Worm (Caenorhabditis elegans) whole organism, late embryonic: ENCODE measurements around the gene C49A9.4.

Experiments used
- F13H6.1 ChIP-seq: sonication (generic microtip); optimal IDR thresholded peaks from 2 replicates; lab custom pipeline; 2016; ENCODE audit warnings: missing genetic modification characterization, missing compliant biosample characterization
- K02D7.2 ChIP-seq: sonication (generic microtip); optimal IDR thresholded peaks from 2 replicates; lab custom pipeline; 2017; ENCODE audit warnings: mild to moderate bottlenecking, missing genetic modification characterization, missing compliant biosample characterization
- K09A11.1 ChIP-seq: sonication (generic microtip); optimal IDR thresholded peaks from 2 replicates; lab custom pipeline; 2017; ENCODE audit warnings: antibody characterized with exemption, mild to moderate bottlenecking, missing genetic modification characterization, missing compliant biosample characterization; ENCODE audit not compliant: insufficient read depth
- T23F11.4 ChIP-seq: fragments of 200-800 bp; sonication (Bioruptor generic); optimal IDR thresholded peaks from 2 replicates; lab custom pipeline; 2018; ENCODE audit warnings: mild to moderate bottlenecking, missing genetic modification characterization, missing compliant biosample characterization
- Y22D7AL.16 ChIP-seq: sonication (generic microtip); optimal IDR thresholded peaks from 2 replicates; lab custom pipeline; 2016; ENCODE audit warnings: missing genetic modification characterization, missing compliant biosample characterization
- ahr-1 ChIP-seq: sonication (generic microtip); optimal IDR thresholded peaks from 2 replicates; lab custom pipeline; 2016; ENCODE audit warnings: missing genetic modification characterization, missing compliant biosample characterization
- ama-1 ChIP-seq: fragments of 150-350 bp; optimal IDR thresholded peaks from 2 replicates; lab custom pipeline; 2014
- ceh-14 ChIP-seq: sonication (generic microtip); optimal IDR thresholded peaks from 2 replicates; lab custom pipeline; 2016; ENCODE audit warnings: missing genotype, missing genetic modification characterization, missing compliant biosample characterization
- ceh-19 ChIP-seq: fragments of 200-800 bp; sonication (Bioruptor generic); optimal IDR thresholded peaks from 2 replicates; lab custom pipeline; 2018; ENCODE audit warnings: mild to moderate bottlenecking, missing genetic modification characterization, missing compliant biosample characterization
- ceh-24 ChIP-seq: sonication (generic microtip); optimal IDR thresholded peaks from 2 replicates; lab custom pipeline; 2016; ENCODE audit warnings: mild to moderate bottlenecking, missing genetic modification characterization, missing compliant biosample characterization
- ceh-48 ChIP-seq: sonication (generic microtip); optimal IDR thresholded peaks from 2 replicates; lab custom pipeline; 2016; ENCODE audit warnings: missing genetic modification characterization, inconsistent platforms, missing compliant biosample characterization
- ceh-6 ChIP-seq: fragments of 200-800 bp; sonication (Bioruptor generic); optimal IDR thresholded peaks from 2 replicates; lab custom pipeline; 2018; ENCODE audit warnings: mild to moderate bottlenecking, missing genetic modification characterization, missing compliant biosample characterization
- che-1 ChIP-seq: sonication (generic microtip); optimal IDR thresholded peaks from 2 replicates; lab custom pipeline; 2016; ENCODE audit warnings: mild to moderate bottlenecking, missing genetic modification characterization, missing compliant biosample characterization
- dmd-4 ChIP-seq: sonication (generic microtip); optimal IDR thresholded peaks from 2 replicates; lab custom pipeline; 2016; ENCODE audit warnings: borderline replicate concordance, missing genetic modification characterization, missing compliant biosample characterization
- dve-1 ChIP-seq: sonication (generic microtip); optimal IDR thresholded peaks from 2 replicates; lab custom pipeline; 2017; ENCODE audit warnings: antibody characterized with exemption, mild to moderate bottlenecking, missing genetic modification characterization, missing compliant biosample characterization
- elt-4 ChIP-seq: sonication (generic microtip); optimal IDR thresholded peaks from 2 replicates; lab custom pipeline; 2016; ENCODE audit warnings: missing genetic modification characterization, missing compliant biosample characterization
- eyg-1 ChIP-seq: sonication (generic microtip); optimal IDR thresholded peaks from 2 replicates; lab custom pipeline; 2016; ENCODE audit warnings: missing genotype, missing genetic modification characterization, missing compliant biosample characterization
- fax-1 ChIP-seq: sonication (generic microtip); optimal IDR thresholded peaks from 2 replicates; lab custom pipeline; 2016; ENCODE audit warnings: missing genotype, missing genetic modification characterization, missing compliant biosample characterization
- fkh-10 ChIP-seq: fragments of 150-350 bp; optimal IDR thresholded peaks from 2 replicates; lab custom pipeline; 2014; ENCODE audit warnings: missing biosample characterization, missing genetic modification reagents, missing genetic modification characterization
- fkh-6 ChIP-seq: sonication (generic microtip); optimal IDR thresholded peaks from 2 replicates; lab custom pipeline; 2016; ENCODE audit warnings: missing genetic modification characterization, missing compliant biosample characterization
- gmeb-2 ChIP-seq: sonication (generic microtip); optimal IDR thresholded peaks from 2 replicates; lab custom pipeline; 2016; ENCODE audit warnings: missing genetic modification characterization, inconsistent platforms, missing compliant biosample characterization
- hlh-15 ChIP-seq: sonication (generic microtip); optimal IDR thresholded peaks from 2 replicates; lab custom pipeline; 2016; ENCODE audit warnings: missing genetic modification characterization, missing compliant biosample characterization
- hlh-30 ChIP-seq: sonication (generic microtip); optimal IDR thresholded peaks from 2 replicates; lab custom pipeline; 2017; ENCODE audit warnings: antibody characterized with exemption, missing genetic modification characterization, missing compliant biosample characterization; ENCODE audit not compliant: insufficient read depth
- hlh-6 ChIP-seq: sonication (generic microtip); optimal IDR thresholded peaks from 2 replicates; lab custom pipeline; 2016; ENCODE audit warnings: missing genotype, missing genetic modification characterization, missing compliant biosample characterization
- lim-6 ChIP-seq: sonication (generic microtip); optimal IDR thresholded peaks from 2 replicates; lab custom pipeline; 2016; ENCODE audit warnings: missing genetic modification characterization, missing compliant biosample characterization
- madf-2 ChIP-seq: sonication (generic microtip); optimal IDR thresholded peaks from 2 replicates; lab custom pipeline; 2017; ENCODE audit warnings: missing genetic modification characterization, missing compliant biosample characterization
- mec-3 ChIP-seq: sonication (generic microtip); optimal IDR thresholded peaks from 2 replicates; lab custom pipeline; 2016; ENCODE audit warnings: borderline replicate concordance, missing genetic modification characterization, missing compliant biosample characterization
- nhr-11 ChIP-seq: fragments of 150-350 bp; optimal IDR thresholded peaks from 2 replicates; lab custom pipeline; 2014; ENCODE audit warnings: missing biosample characterization, missing genetic modification characterization
- nhr-232 ChIP-seq: sonication (generic microtip); optimal IDR thresholded peaks from 2 replicates; lab custom pipeline; 2016; ENCODE audit warnings: missing genetic modification characterization, missing compliant biosample characterization
- npax-4 ChIP-seq: sonication (generic microtip); optimal IDR thresholded peaks from 2 replicates; lab custom pipeline; 2016; ENCODE audit warnings: missing genetic modification characterization, missing compliant biosample characterization
- odd-2 ChIP-seq: sonication (generic microtip); optimal IDR thresholded peaks from 2 replicates; lab custom pipeline; 2017; ENCODE audit warnings: antibody characterized with exemption, mild to moderate bottlenecking, missing genetic modification characterization, missing compliant biosample characterization
- pag-3 ChIP-seq: sonication (generic microtip); optimal IDR thresholded peaks from 2 replicates; lab custom pipeline; 2016; ENCODE audit warnings: missing compliant biosample characterization, missing genetic modification characterization, borderline replicate concordance
- pat-9 ChIP-seq: fragments of 200-800 bp; sonication (Bioruptor generic); optimal IDR thresholded peaks from 2 replicates; lab custom pipeline; 2018; ENCODE audit warnings: mild to moderate bottlenecking, missing genetic modification characterization, moderate library complexity, missing compliant biosample characterization
- pax-1 ChIP-seq: fragments of 150-350 bp; optimal IDR thresholded peaks from 2 replicates; lab custom pipeline; 2014; ENCODE audit warnings: missing biosample characterization, missing genetic modification characterization
- pha-2 ChIP-seq: sonication (generic microtip); optimal IDR thresholded peaks from 2 replicates; lab custom pipeline; 2017; ENCODE audit warnings: mild to moderate bottlenecking, missing genetic modification characterization, missing compliant biosample characterization
- pqm-1 ChIP-seq: sonication (generic microtip); optimal IDR thresholded peaks from 2 replicates; lab custom pipeline; 2016; ENCODE audit warnings: missing genetic modification characterization, missing compliant biosample characterization
- pros-1 ChIP-seq: fragments of 150-350 bp; optimal IDR thresholded peaks from 2 replicates; lab custom pipeline; 2014; ENCODE audit warnings: missing biosample characterization, missing genetic modification reagents, missing genetic modification characterization
- ref-2 ChIP-seq: sonication (generic microtip); optimal IDR thresholded peaks from 2 replicates; lab custom pipeline; 2016; ENCODE audit warnings: missing genetic modification characterization, missing compliant biosample characterization
- rnt-1 ChIP-seq: sonication (generic microtip); optimal IDR thresholded peaks from 2 replicates; lab custom pipeline; 2016; ENCODE audit warnings: missing genetic modification characterization, missing compliant biosample characterization
- sdc-2 ChIP-seq: sonication (generic microtip); optimal IDR thresholded peaks from 2 replicates; lab custom pipeline; 2016; ENCODE audit warnings: missing genotype, missing genetic modification characterization, missing compliant biosample characterization
- sox-2 ChIP-seq: fragments of 200-800 bp; sonication (Bioruptor generic); IDR thresholded peaks from 2 replicates; pipeline ENCODE4 v1.3.6; 2022; ENCODE audit warnings: missing genetic modification reagents, missing genetic modification characterization, missing compliant biosample characterization
- sox-4 ChIP-seq: sonication (generic microtip); optimal IDR thresholded peaks from 2 replicates; lab custom pipeline; 2017; ENCODE audit warnings: mild to moderate bottlenecking, missing genetic modification characterization, inconsistent platforms, missing compliant biosample characterization
- syd-9 ChIP-seq: sonication (generic microtip); optimal IDR thresholded peaks from 2 replicates; lab custom pipeline; 2016; ENCODE audit warnings: mild to moderate bottlenecking, missing genetic modification characterization, moderate library complexity, missing compliant biosample characterization
- tbx-2 ChIP-seq: sonication (generic microtip); optimal IDR thresholded peaks from 2 replicates; lab custom pipeline; 2016; ENCODE audit warnings: missing genetic modification characterization, missing compliant biosample characterization
- ttx-3 ChIP-seq: sonication (generic microtip); optimal IDR thresholded peaks from 2 replicates; lab custom pipeline; 2016; ENCODE audit warnings: missing genetic modification reagents, missing genetic modification characterization, missing compliant biosample characterization
- unc-55 ChIP-seq: sonication (generic microtip); optimal IDR thresholded peaks from 2 replicates; lab custom pipeline; 2017; ENCODE audit warnings: missing biosample characterization, missing genetic modification reagents, missing genetic modification characterization
- zip-5 ChIP-seq: sonication (generic microtip); optimal IDR thresholded peaks from 2 replicates; lab custom pipeline; 2016; ENCODE audit warnings: missing genetic modification characterization, missing compliant biosample characterization

Gene C49A9.4

DNA sequence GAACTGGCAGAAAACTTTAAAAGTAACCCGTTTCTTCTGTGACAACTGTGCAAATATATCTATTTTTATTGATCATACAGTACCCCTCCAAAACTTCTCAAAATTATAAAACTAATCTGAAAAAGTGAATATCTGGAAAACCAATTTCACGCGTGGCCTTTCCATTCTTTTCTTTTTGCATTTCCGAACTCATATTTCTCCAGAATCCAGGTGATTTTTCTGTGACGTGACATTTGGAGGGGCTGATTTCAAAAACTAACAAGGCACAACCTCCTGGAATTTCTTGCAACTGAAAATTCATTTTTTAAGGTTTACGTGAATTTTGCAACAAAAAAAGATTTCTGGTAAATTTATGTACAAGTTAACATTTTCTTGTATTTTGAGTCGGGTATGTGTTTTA, 19.2 kb upstream of the C49A9.4 start:
- TF ChIP-seq ceh-24 (tag; lab: Kevin White, UChicago) (no peak), ceh-19 (GFP tag; lab: Kevin White, UChicago) (no peak), fkh-6 (no peak), pros-1 (no peak), che-1 (no peak), elt-4 (tag; lab: Kevin White, UChicago) (no peak), fkh-10 (GFP tag; lab: Kevin White, UChicago) (no peak), K09A11.1 (no peak), sox-2 (no peak), ceh-14 (tag; lab: Kevin White, UChicago) (no peak), pat-9 (tag; lab: Kevin White, UChicago) (no peak), ceh-6 (no peak), sdc-2 (tag; lab: Kevin White, UChicago) (no peak), pax-1 (tag; lab: Kevin White, UChicago) (no peak), zip-5 (tag; lab: Kevin White, UChicago) (no peak), pqm-1 (tag; lab: Kevin White, UChicago) (no peak)

DNA sequence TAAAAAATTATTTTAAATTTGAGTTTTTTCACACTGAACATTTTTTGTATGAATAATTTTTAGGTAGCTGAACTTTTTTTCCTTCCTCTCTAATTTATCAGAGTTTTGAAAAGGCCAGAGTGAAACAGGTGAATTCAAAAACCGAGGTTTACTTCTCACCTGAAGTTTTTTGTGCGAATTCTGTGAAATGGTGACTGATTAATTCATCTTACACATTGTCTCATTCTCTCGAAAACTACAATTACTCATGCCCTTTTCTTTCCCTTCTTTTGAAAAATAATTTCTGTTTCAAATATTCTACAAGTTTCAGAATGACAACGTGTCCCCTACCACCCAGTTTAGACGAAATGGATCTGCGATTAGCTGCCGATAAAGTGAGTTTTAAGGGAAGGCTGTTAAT, 17.7 kb upstream of the C49A9.4 start, which contains the start of gene tkr-2:
Gene tkr-2 (plus strand): TSS at position 301 of the 400 bp plus-strand sequence.
- TF ChIP-seq Y22D7AL.16 (tag; lab: Kevin White, UChicago) (no peak), dmd-4 (tag; lab: Kevin White, UChicago) (no peak), pat-9 (tag; lab: Kevin White, UChicago) (no peak), ceh-48 (tag; lab: Kevin White, UChicago) (no peak), eyg-1 (tag; lab: Kevin White, UChicago) (no peak), tbx-2 (no peak), npax-4 (tag; lab: Kevin White, UChicago) (no peak), pha-2 (no peak), pag-3 (tag; lab: Kevin White, UChicago) (no peak)

DNA sequence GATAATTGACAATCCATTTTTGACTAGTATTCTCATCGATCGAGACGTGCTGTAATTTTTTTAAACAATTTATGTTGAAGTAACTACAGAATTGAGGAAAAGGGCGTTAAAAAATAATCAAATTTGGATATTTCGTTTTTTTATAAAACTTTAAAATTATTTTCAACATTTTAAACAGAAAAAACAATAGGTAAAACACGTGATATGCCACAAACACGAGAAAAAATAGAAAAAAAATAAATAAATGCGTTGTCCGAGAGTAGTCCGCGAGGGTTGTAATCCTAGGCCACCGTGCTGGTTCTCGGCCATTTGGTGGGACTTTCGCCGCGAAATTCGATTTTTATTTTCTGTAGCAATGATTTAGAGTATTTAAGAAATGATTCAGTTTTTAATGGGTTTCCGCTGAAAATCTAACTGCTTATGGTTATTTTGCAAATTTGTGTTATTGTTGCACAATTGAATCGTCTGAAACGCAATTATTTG, 13.2 kb upstream of the C49A9.4 start, which contains the start of gene C49A9.10:
Gene C49A9.10 (minus strand): TSS at position 51 of the 483 bp plus-strand sequence.
- TF ChIP-seq dve-1 (tag; lab: Kevin White, UChicago) (no peak), nhr-11 (tag; lab: Kevin White, UChicago) (no peak), K02D7.2 (tag; lab: Kevin White, UChicago) (no peak), ahr-1 (tag; lab: Kevin White, UChicago) (peak; percentile 37), hlh-6 (tag; lab: Kevin White, UChicago) (no peak), fax-1 (tag; lab: Kevin White, UChicago) (peak; percentile 70), K09A11.1 (no peak), odd-2 (tag; lab: Kevin White, UChicago) (no peak), zip-5 (tag; lab: Kevin White, UChicago) (peak; percentile 69), F13H6.1 (peak; percentile 60), pax-1 (tag; lab: Kevin White, UChicago) (no peak), ref-2 (peak; percentile 79), dmd-4 (tag; lab: Kevin White, UChicago) (no peak), ceh-14 (tag; lab: Kevin White, UChicago) (peak; percentile 69), unc-55 (GFP tag; lab: Kevin White, UChicago) (no peak), madf-2 (tag; lab: Kevin White, UChicago) (peak; percentile 15), T23F11.4 (GFP tag; lab: Kevin White, UChicago) (no peak), syd-9 (tag; lab: Kevin White, UChicago) (peak; percentile 18), pag-3 (tag; lab: Kevin White, UChicago) (no peak), fkh-6 (peak; percentile 47), sox-2 (no peak), rnt-1 (tag; lab: Kevin White, UChicago) (peak; percentile 68), hlh-30 (tag; lab: Kevin White, UChicago) (no peak), pha-2 (peak; percentile 28), fkh-10 (GFP tag; lab: Kevin White, UChicago) (no peak), sox-4 (tag; lab: Kevin White, UChicago) (no peak), ceh-48 (tag; lab: Kevin White, UChicago) (no peak), mec-3 (tag; lab: Kevin White, UChicago) (peak; percentile 87), nhr-232 (tag; lab: Kevin White, UChicago) (no peak), sdc-2 (tag; lab: Kevin White, UChicago) (peak; percentile 64), gmeb-2 (tag; lab: Kevin White, UChicago) (peak; percentile 33), ttx-3 (tag; lab: Kevin White, UChicago) (no peak), eyg-1 (tag; lab: Kevin White, UChicago) (no peak), ceh-6 (no peak), hlh-15 (tag; lab: Kevin White, UChicago) (no peak), ama-1 (no peak), pros-1 (no peak), lim-6 (tag; lab: Kevin White, UChicago) (peak; percentile 67)
